Fruit fly (Drosophila melanogaster): ENCODE data around the gene CG10602.

CG10602 gene

DNA sequence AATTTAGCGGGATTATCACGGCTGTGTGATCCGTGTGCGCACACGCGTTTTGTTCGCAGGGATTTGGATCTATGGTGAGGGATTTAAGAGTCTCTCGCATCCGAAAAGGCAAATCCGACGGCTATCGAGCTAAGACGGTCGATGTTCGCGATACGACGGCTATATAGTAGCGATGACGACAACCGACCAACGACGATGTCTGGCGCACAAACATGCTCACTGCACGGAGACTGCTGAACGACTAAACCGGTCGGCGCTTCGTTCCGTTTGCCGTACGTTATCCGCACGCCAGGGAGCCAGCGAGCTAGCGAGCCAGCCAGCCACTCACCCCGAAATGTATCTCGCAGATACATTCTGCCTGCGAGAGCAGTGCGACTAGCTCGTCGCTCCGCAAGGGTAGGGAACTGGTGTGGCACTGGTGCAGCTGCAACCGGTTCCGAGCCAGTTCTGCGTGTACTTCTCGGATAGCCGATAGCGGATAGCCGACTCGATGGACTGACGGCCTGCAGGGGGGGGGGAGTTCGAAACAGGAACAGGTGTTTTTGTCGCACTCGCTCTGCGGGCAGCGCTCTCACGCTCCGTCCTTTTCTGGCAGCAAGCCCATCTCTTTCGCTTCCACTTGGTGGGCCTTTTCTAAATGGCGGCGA is 22.1 kb upstream of the CG10602 start, which contains the start of gene tup (continued):
- peak; percentile 50; the same call in 2 of the 3 replicates for TF ChIP-seq CG6163 (GFP tag; IDR thresholded peaks at IDR 0.05)
- TF ChIP-seq Eip78C (GFP tag) = peak; percentile 81
- TF ChIP-seq Smox (GFP tag; optimal IDR thresholded peaks at IDR 0.05) = no peak
- TF ChIP-seq CG6276 (GFP tag; optimal IDR thresholded peaks at IDR 0.05) = no peak
- no peak for TF ChIP-seq Eip93F (GFP tag; optimal IDR thresholded peaks at IDR 0.05)
- no peak for TF ChIP-seq dac (GFP tag; optimal IDR thresholded peaks at IDR 0.05)
- TF ChIP-seq Met (GFP tag; optimal IDR thresholded peaks at IDR 0.05) = peak; percentile 2
- no peak for TF ChIP-seq CG6854 (GFP tag; optimal IDR thresholded peaks at IDR 0.05)
- no peak for TF ChIP-seq CG8632 (GFP tag; optimal IDR thresholded peaks at IDR 0.05)
- no peak for TF ChIP-seq vri (GFP tag; optimal IDR thresholded peaks at IDR 0.05)
- TF ChIP-seq fd85E (GFP tag; optimal IDR thresholded peaks at IDR 0.05) = no peak
- no peak for TF ChIP-seq Blimp-1 (GFP tag; optimal IDR thresholded peaks at IDR 0.05)
- no peak for TF ChIP-seq lz (GFP tag; optimal IDR thresholded peaks at IDR 0.05)
- no peak for TF ChIP-seq CG15336 (GFP tag; IDR thresholded peaks at IDR 0.05)
- TF ChIP-seq Eip75B (GFP tag; optimal IDR thresholded peaks at IDR 0.05) = peak; percentile 6
- peak; percentile 20 for TF ChIP-seq Sox14 (GFP tag; optimal IDR thresholded peaks at IDR 0.05)
- no peak for TF ChIP-seq Hr38 (GFP tag; optimal IDR thresholded peaks at IDR 0.05)
- peak; percentile 49; the same call in 1 of the 3 replicates for TF ChIP-seq CG8119 (GFP tag; IDR thresholded peaks at IDR 0.05)
- peak; percentile 33 for TF ChIP-seq CG3919 (GFP tag; optimal IDR thresholded peaks at IDR 0.05)
- peak; percentile 12 for TF ChIP-seq CG7368 (GFP tag; optimal IDR thresholded peaks at IDR 0.05)
- peak; percentile 38; the same call in 1 of the 3 replicates for TF ChIP-seq eg (GFP tag; IDR thresholded peaks at IDR 0.05)
- no peak for TF ChIP-seq Hr39 (GFP tag; optimal IDR thresholded peaks at IDR 0.05)
- no peak for TF ChIP-seq cyc (GFP tag; optimal IDR thresholded peaks at IDR 0.05)
- peak; percentile 29 for TF ChIP-seq esn (GFP tag; optimal IDR thresholded peaks at IDR 0.05)

DNA sequence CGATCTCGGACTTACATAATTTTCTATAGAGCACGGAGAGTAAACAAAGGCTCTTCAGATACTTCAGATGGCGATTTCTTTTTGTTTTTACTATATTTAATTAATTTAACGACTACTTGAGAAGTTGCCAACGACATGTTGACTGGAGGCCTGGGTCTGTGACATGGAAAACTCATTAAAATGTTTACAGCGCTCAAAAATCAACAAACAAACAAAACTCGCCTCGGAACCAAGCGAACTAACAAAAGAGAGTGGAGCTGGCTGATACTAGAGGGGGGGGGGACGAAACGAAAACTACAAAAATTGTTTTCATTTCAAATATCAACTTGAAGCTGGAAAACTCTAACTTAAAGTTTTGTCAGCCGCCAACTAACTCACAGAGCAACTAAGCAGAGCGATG is 19.4 kb upstream of the CG10602 start:
- TF ChIP-seq CG6854 (GFP tag; optimal IDR thresholded peaks at IDR 0.05) = no peak
- TF ChIP-seq fkh (GFP tag; optimal IDR thresholded peaks at IDR 0.05) = peak; percentile 84

dm6 chr2L:18875213-18875612 is 16.2 kb upstream of the CG10602 start:
- TF ChIP-seq CG8632 (GFP tag; optimal IDR thresholded peaks at IDR 0.05) (no peak), Gug (GFP tag; IDR thresholded peaks at IDR 0.05) (no peak), Met (GFP tag; optimal IDR thresholded peaks at IDR 0.05) (no peak), acj6 (GFP tag; optimal IDR thresholded peaks at IDR 0.05) (no peak), Ets21C (GFP tag; optimal IDR thresholded peaks at IDR 0.05) (no peak), CG3919 (GFP tag; optimal IDR thresholded peaks at IDR 0.05) (no peak), dsx (GFP tag; optimal IDR thresholded peaks at IDR 0.05; ENCODE audit: poor library complexity, severe bottlenecking) (no peak), dac (GFP tag; optimal IDR thresholded peaks at IDR 0.05) (no peak), Smox (GFP tag; optimal IDR thresholded peaks at IDR 0.05) (no peak), lz (GFP tag; optimal IDR thresholded peaks at IDR 0.05) (no peak), spab (GFP tag; optimal IDR thresholded peaks at IDR 0.05) (no peak), CG11762 (GFP tag; optimal IDR thresholded peaks at IDR 0.05; ENCODE audit: insufficient read depth) (no peak), CG7368 (GFP tag; optimal IDR thresholded peaks at IDR 0.05) (no peak)

dm6 chr2L:18871822-18872221 is 12.8 kb upstream of the CG10602 start:
- TF ChIP-seq CG9139 (GFP tag; optimal IDR thresholded peaks at IDR 0.05) (no peak), fd59A (GFP tag; optimal IDR thresholded peaks at IDR 0.05) (peak; percentile 6), CG6854 (GFP tag; optimal IDR thresholded peaks at IDR 0.05) (no peak), CG31627 (GFP tag; optimal IDR thresholded peaks at IDR 0.05) (peak; percentile 27), topi (GFP tag; optimal IDR thresholded peaks at IDR 0.05) (peak; percentile 30), cyc (GFP tag; optimal IDR thresholded peaks at IDR 0.05) (peak; percentile 32), lz (GFP tag; optimal IDR thresholded peaks at IDR 0.05) (peak; percentile 33), acj6 (GFP tag; optimal IDR thresholded peaks at IDR 0.05) (peak; percentile 1), achi (GFP tag; optimal IDR thresholded peaks at IDR 0.05) (peak; percentile 6), Met (GFP tag; optimal IDR thresholded peaks at IDR 0.05) (peak; percentile 44), Ets21C (GFP tag; optimal IDR thresholded peaks at IDR 0.05) (peak; percentile 34), dac (GFP tag; optimal IDR thresholded peaks at IDR 0.05) (no peak), svp (GFP tag) (peak; percentile 76), Hr39 (GFP tag; optimal IDR thresholded peaks at IDR 0.05) (peak; percentile 36), esn (GFP tag; optimal IDR thresholded peaks at IDR 0.05) (peak; percentile 53), Smox (GFP tag; optimal IDR thresholded peaks at IDR 0.05) (peak; percentile 43), Eip78C (GFP tag) (peak; percentile 45), CG16779 (tag; optimal IDR thresholded peaks at IDR 0.05) (no peak)
